Worm (Caenorhabditis elegans) whole organism, L4/young adult: ENCODE measurements around the gene C25G6.1.

ENCODE experiments used
- dao-5 ChIP-seq: sonication (generic microtip); optimal IDR thresholded peaks from 2 replicates; lab custom pipeline; 2016; ENCODE audit warnings: missing genotype, missing genetic modification characterization, moderate library complexity, missing compliant biosample characterization
- him-1 ChIP-seq: sonication (generic microtip); optimal IDR thresholded peaks from 2 replicates; lab custom pipeline; 2016; ENCODE audit warnings: missing genotype, missing genetic modification reagents, missing genetic modification characterization, missing compliant biosample characterization

DNA sequence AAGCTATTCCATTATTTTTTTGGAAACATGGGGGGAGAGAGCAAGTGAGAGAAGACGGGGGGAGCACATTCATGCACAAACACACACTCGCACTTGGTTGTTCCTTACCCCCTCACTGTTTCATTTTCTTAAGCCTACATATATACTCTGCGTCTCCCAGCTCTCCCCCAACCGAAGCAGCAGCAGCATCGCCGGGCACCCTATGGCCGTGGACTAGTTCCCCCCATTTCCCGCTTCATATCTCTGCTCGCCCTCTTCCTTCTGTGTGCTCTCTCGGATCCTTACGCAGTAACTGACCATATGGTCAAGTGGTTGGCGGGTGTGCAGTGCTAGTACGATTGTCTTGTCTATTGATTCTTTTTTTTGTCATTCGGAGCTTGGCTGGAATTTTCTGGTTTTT, 31.6 kb downstream of the C25G6.1 start:
- no peak for TF ChIP-seq dao-5
- peak; percentile 52 for TF ChIP-seq him-1
